Worm (Caenorhabditis elegans) whole organism, young adult: ENCODE measurements around the gene F58D2.5.
"Not testable (repeated sequence)": the region's sequence is repeated elsewhere in the genome, so short reads cannot be mapped to it uniquely, and the experiment has no call there.

ENCODE experiments used
- K11D2.4 ChIP-seq: fragments of 200-800 bp; sonication (Bioruptor generic); IDR thresholded peaks from 2 replicates; pipeline ENCODE4 v1.3.6; 2022; ENCODE audit warnings: missing genetic modification reagents, missing genetic modification characterization, missing compliant biosample characterization
- akir-1 ChIP-seq: fragments of 200-800 bp; sonication (Bioruptor generic); optimal IDR thresholded peaks from 2 replicates; lab custom pipeline; 2018; ENCODE audit warnings: mild to moderate bottlenecking, missing genetic modification characterization, moderate library complexity, missing compliant biosample characterization
- athp-1 ChIP-seq: sonication (generic microtip); optimal IDR thresholded peaks from 2 replicates; lab custom pipeline; 2017; ENCODE audit warnings: mild to moderate bottlenecking, missing genetic modification characterization, missing compliant biosample characterization
- nhr-179 ChIP-seq: sonication (generic microtip); optimal IDR thresholded peaks from 2 replicates; lab custom pipeline; 2016; ENCODE audit warnings: mild to moderate bottlenecking, missing genetic modification characterization, missing compliant biosample characterization
- snpc-4 ChIP-seq, 5 experiments: fragments of 150-350 bp in 1 of 5; sonication (generic microtip) in 4 of 5; optimal IDR thresholded peaks; 2 replicates each; lab custom pipeline; 2014 to 2018; ENCODE audit warnings: missing genetic modification characterization in 5 of 5, missing biosample characterization in 3 of 5, antibody characterized with exemption in 2 of 5, mild to moderate bottlenecking in 2 of 5, missing compliant biosample characterization in 2 of 5, missing genotype in 2 of 5, moderate library complexity in 2 of 5, missing genetic modification reagents in 1 of 5
- zim-3 ChIP-seq: sonication (generic microtip); optimal IDR thresholded peaks from 2 replicates; lab custom pipeline; 2017; ENCODE audit warnings: mild to moderate bottlenecking, missing genetic modification characterization, moderate library complexity, missing compliant biosample characterization

- not testable (repeated sequence) for TF ChIP-seq akir-1; athp-1 (tag; lab: Kevin White, UChicago); nhr-179 (tag; lab: Kevin White, UChicago); K11D2.4; snpc-4 (GFP tag; optimal IDR thresholded peaks at IDR 0.05; lab: Kevin White, UChicago); zim-3
- TF ChIP-seq snpc-4 (tag; optimal IDR thresholded peaks at IDR 0.05; lab: Kevin White, UChicago): peak in 1 of 4 experiments; percentile 36
Measured at ce11 chrIV:13140792-13141191, 52.3 kb downstream of the F58D2.5 start.
